Worm (Caenorhabditis elegans): ENCODE data around the gene lad-2.

- no peak for TF ChIP-seq R02D3.7 (tag; optimal IDR thresholded peaks at IDR 0.05)
- no peak for TF ChIP-seq egl-27 (tag; optimal IDR thresholded peaks at IDR 0.05)
- no peak for TF ChIP-seq zag-1 (tag; optimal IDR thresholded peaks at IDR 0.05)
- TF ChIP-seq rbr-2 (tag; optimal IDR thresholded peaks at IDR 0.05) = no peak
- TF ChIP-seq mep-1 (tag; optimal IDR thresholded peaks at IDR 0.05) = no peak
- TF ChIP-seq lin-15B (tag; optimal IDR thresholded peaks at IDR 0.05) = no peak
- TF ChIP-seq snpc-4 (tag; optimal IDR thresholded peaks at IDR 0.05) = no peak
- no peak for TF ChIP-seq vab-7 (GFP tag; IDR thresholded peaks at IDR 0.05)
- no peak for TF ChIP-seq jun-1 (tag; optimal IDR thresholded peaks at IDR 0.05)
- TF ChIP-seq ceh-82 (tag; optimal IDR thresholded peaks at IDR 0.05) = no peak
Measured at ce11 chrIV:2986720-2987119, 8.4 kb upstream of the lad-2 start.
